Fruit fly (Drosophila melanogaster) whole organism, embryonic: ENCODE data around the gene Cad88C.

Experiments used
- Adf1 ChIP-seq: fragments of 200-800 bp; sonication (Bioruptor generic); IDR thresholded peaks from 2 replicates; pipeline ENCODE4 v1.3.6; 2022; ENCODE audit warnings: missing biosample characterization, missing genetic modification characterization
- BEAF-32 ChIP-seq: fragments of 200-800 bp; sonication (Bioruptor generic); optimal IDR thresholded peaks from 3 replicates; lab custom pipeline; 2017; ENCODE audit warnings: missing biosample characterization, missing genetic modification characterization, mild to moderate bottlenecking, moderate library complexity, missing genetic modification reagents
- Bdp1 ChIP-seq: fragments of 200-800 bp; sonication (Bioruptor generic); optimal IDR thresholded peaks from 3 replicates; lab custom pipeline; 2016; ENCODE audit warnings: missing biosample characterization, missing genetic modification characterization
- CG10366 ChIP-seq: fragments of 200-800 bp; sonication (Bioruptor generic); IDR thresholded peaks from 2 replicates; pipeline ENCODE4 v1.3.6; 2022; ENCODE audit warnings: missing biosample characterization, missing genetic modification characterization
- CG10979 ChIP-seq: fragments of 200-800 bp; sonication (Bioruptor generic); optimal IDR thresholded peaks from 2 replicates; lab custom pipeline; 2018; ENCODE audit warnings: missing biosample characterization, mild to moderate bottlenecking, missing genetic modification characterization, moderate library complexity
- CG11085 ChIP-seq: fragments of 200-800 bp; sonication (Bioruptor generic); IDR thresholded peaks from 2 replicates; pipeline ENCODE4 v1.3.6; 2022; ENCODE audit warnings: missing biosample characterization, missing genetic modification characterization
- CG12744 ChIP-seq: fragments of 200-800 bp; sonication (Bioruptor generic); optimal IDR thresholded peaks from 2 replicates; lab custom pipeline; 2016; ENCODE audit warnings: missing biosample characterization, missing genetic modification characterization
- CG14050 ChIP-seq: fragments of 200-800 bp; sonication (Bioruptor generic); IDR thresholded peaks from 3 replicates; pipeline ENCODE4 v1.3.6; 2022; ENCODE audit warnings: missing biosample characterization, missing genetic modification characterization
- CG15514 ChIP-seq: fragments of 200-800 bp; sonication (Bioruptor generic); optimal IDR thresholded peaks from 3 replicates; lab custom pipeline; 2017; ENCODE audit warnings: missing biosample characterization, missing genetic modification characterization, mild to moderate bottlenecking, moderate library complexity, missing genetic modification reagents
- CG16779 ChIP-seq: fragments of 200-800 bp; sonication (Bioruptor generic); IDR thresholded peaks from 2 replicates; pipeline ENCODE4 v1.3.6; 2022; ENCODE audit warnings: missing biosample characterization, missing genetic modification characterization
- CG2116 ChIP-seq: fragments of 200-800 bp; sonication (Bioruptor generic); optimal IDR thresholded peaks from 3 replicates; lab custom pipeline; 2018; ENCODE audit warnings: missing biosample characterization, mild to moderate bottlenecking, missing genetic modification characterization
- CG32772 ChIP-seq: fragments of 200-800 bp; sonication (Bioruptor generic); IDR thresholded peaks from 2 replicates; pipeline ENCODE4 v1.3.6; 2022; ENCODE audit warnings: missing biosample characterization, missing genetic modification characterization
- CG33213 ChIP-seq: fragments of 200-800 bp; sonication (Bioruptor generic); optimal IDR thresholded peaks from 3 replicates; lab custom pipeline; 2016; ENCODE audit warnings: missing biosample characterization, missing genetic modification characterization
- CG33557 ChIP-seq: fragments of 200-800 bp; sonication (Bioruptor generic); optimal IDR thresholded peaks from 2 replicates; lab custom pipeline; 2019; ENCODE audit warnings: missing biosample characterization, mild to moderate bottlenecking, missing genetic modification characterization, moderate library complexity
- CG3847 ChIP-seq: fragments of 200-800 bp; sonication (Bioruptor generic); IDR thresholded peaks from 2 replicates; pipeline ENCODE4 v1.3.6; 2022; ENCODE audit warnings: missing biosample characterization, missing genetic modification characterization
- CG4282 ChIP-seq: fragments of 200-800 bp; sonication (Bioruptor generic); optimal IDR thresholded peaks from 2 replicates; lab custom pipeline; 2016; ENCODE audit warnings: missing biosample characterization, missing genetic modification characterization
- CG8281 ChIP-seq: fragments of 200-800 bp; sonication (Bioruptor generic); optimal IDR thresholded peaks from 2 replicates; lab custom pipeline; 2018; ENCODE audit warnings: missing biosample characterization, mild to moderate bottlenecking, missing genetic modification characterization, moderate library complexity
- CG8765 ChIP-seq: fragments of 200-800 bp; sonication (Bioruptor generic); IDR thresholded peaks from 2 replicates; pipeline ENCODE4 v1.3.6; 2022; ENCODE audit warnings: missing biosample characterization, missing genetic modification characterization
- CG8944 ChIP-seq: fragments of 200-800 bp; sonication (Bioruptor generic); optimal IDR thresholded peaks from 3 replicates; lab custom pipeline; 2016; ENCODE audit warnings: missing biosample characterization, missing genetic modification characterization
- CTCF ChIP-seq: fragments of 200-800 bp; sonication (Bioruptor generic); optimal IDR thresholded peaks from 2 replicates; lab custom pipeline; 2017; ENCODE audit warnings: missing biosample characterization, mild to moderate bottlenecking, missing genetic modification characterization, moderate library complexity
- Chrac-16 ChIP-seq: fragments of 200-800 bp; sonication (Bioruptor generic); optimal IDR thresholded peaks from 3 replicates; lab custom pipeline; 2016; ENCODE audit warnings: missing biosample characterization, missing genetic modification characterization
- CrebB ChIP-seq: fragments of 200-800 bp; sonication (Bioruptor generic); optimal IDR thresholded peaks from 3 replicates; lab custom pipeline; 2018; ENCODE audit warnings: missing biosample characterization, mild to moderate bottlenecking, missing genetic modification characterization
- D19B ChIP-seq: fragments of 200-800 bp; sonication (Bioruptor generic); optimal IDR thresholded peaks from 2 replicates; lab custom pipeline; 2017; ENCODE audit warnings: missing biosample characterization, mild to moderate bottlenecking, missing genetic modification characterization
- Dbx ChIP-seq: fragments of 200-800 bp; sonication (Bioruptor generic); IDR thresholded peaks from 3 replicates; pipeline ENCODE4 v1.3.6; 2022; ENCODE audit warnings: missing biosample characterization, missing genetic modification characterization
- HLH4C ChIP-seq: fragments of 200-800 bp; sonication (Bioruptor generic); IDR thresholded peaks from 3 replicates; pipeline ENCODE4 v1.3.6; 2022; ENCODE audit warnings: missing biosample characterization, missing genetic modification characterization; ENCODE audit not compliant: partially characterized antibody
- Lhr ChIP-seq: fragments of 200-800 bp; sonication (Bioruptor generic); optimal IDR thresholded peaks from 3 replicates; lab custom pipeline; 2017; ENCODE audit warnings: mild to moderate bottlenecking, missing biosample characterization, missing genetic modification reagents, missing genetic modification characterization
- MBD-R2 ChIP-seq: fragments of 200-800 bp; sonication (Bioruptor generic); IDR thresholded peaks from 2 replicates; pipeline ENCODE4 v1.3.6; 2022; ENCODE audit warnings: missing biosample characterization, missing genetic modification characterization
- MESR4 ChIP-seq: fragments of 200-800 bp; sonication (Bioruptor generic); optimal IDR thresholded peaks from 2 replicates; lab custom pipeline; 2018; ENCODE audit warnings: missing biosample characterization, mild to moderate bottlenecking, missing genetic modification characterization, moderate library complexity
- Meics ChIP-seq: fragments of 200-800 bp; sonication (Bioruptor generic); optimal IDR thresholded peaks from 2 replicates; lab custom pipeline; 2017; ENCODE audit warnings: missing biosample characterization, mild to moderate bottlenecking, missing genetic modification characterization
- NFAT ChIP-seq: fragments of 200-800 bp; sonication (Bioruptor generic); IDR thresholded peaks from 2 replicates; pipeline ENCODE4 v1.3.6; 2022; ENCODE audit warnings: missing biosample characterization, missing genetic modification characterization
- Rx ChIP-seq: fragments of 200-800 bp; sonication (Bioruptor generic); IDR thresholded peaks from 2 replicates; pipeline ENCODE4 v1.3.6; 2022; ENCODE audit warnings: missing biosample characterization, missing genetic modification characterization
- Scr ChIP-seq: fragments of 200-800 bp; sonication (Bioruptor generic); IDR thresholded peaks from 2 replicates; pipeline ENCODE4 v1.3.6; 2022; ENCODE audit warnings: missing biosample characterization, missing genetic modification characterization; ENCODE audit not compliant: partially characterized antibody
- Tbp ChIP-seq: fragments of >200 bp; optimal IDR thresholded peaks from 2 replicates; lab custom pipeline; 2018; ENCODE audit warnings: missing biosample characterization, missing genetic modification characterization
- amos ChIP-seq: fragments of 200-800 bp; sonication (Bioruptor generic); IDR thresholded peaks from 2 replicates; pipeline ENCODE4 v1.3.6; 2022; ENCODE audit warnings: missing biosample characterization, missing genetic modification characterization; ENCODE audit not compliant: partially characterized antibody
- btn ChIP-seq: fragments of 200-800 bp; sonication (Bioruptor generic); optimal IDR thresholded peaks from 2 replicates; lab custom pipeline; 2016; ENCODE audit warnings: missing biosample characterization, missing genetic modification characterization
- crc ChIP-seq: fragments of 200-800 bp; sonication (Bioruptor generic); optimal IDR thresholded peaks from 2 replicates; lab custom pipeline; 2016; ENCODE audit warnings: missing biosample characterization, missing genetic modification characterization
- dm ChIP-seq: fragments of 200-800 bp; sonication (Bioruptor generic); optimal IDR thresholded peaks from 3 replicates; lab custom pipeline; 2016; ENCODE audit warnings: missing biosample characterization, missing genetic modification characterization
- gro ChIP-seq: fragments of 200-800 bp; sonication (Bioruptor generic); optimal IDR thresholded peaks from 2 replicates; lab custom pipeline; 2016; ENCODE audit warnings: missing biosample characterization, missing genetic modification characterization
- jumu ChIP-seq: fragments of 200-800 bp; sonication (Bioruptor generic); optimal IDR thresholded peaks from 3 replicates; lab custom pipeline; 2016; ENCODE audit warnings: missing biosample characterization, missing genetic modification characterization
- ken ChIP-seq: fragments of 200-800 bp; sonication (Bioruptor generic); IDR thresholded peaks from 3 replicates; pipeline ENCODE4 v1.3.6; 2022; ENCODE audit warnings: missing biosample characterization, missing genetic modification characterization
- mam ChIP-seq: fragments of 200-800 bp; sonication (Bioruptor generic); optimal IDR thresholded peaks from 3 replicates; lab custom pipeline; 2016; ENCODE audit warnings: missing biosample characterization, missing genetic modification characterization
- nerfin-1 ChIP-seq: fragments of 200-800 bp; sonication (Bioruptor generic); optimal IDR thresholded peaks from 3 replicates; lab custom pipeline; 2019; ENCODE audit warnings: missing biosample characterization, mild to moderate bottlenecking, missing genetic modification characterization, moderate library complexity
- nmo ChIP-seq: fragments of 200-800 bp; sonication (Bioruptor generic); optimal IDR thresholded peaks from 2 replicates; lab custom pipeline; 2018; ENCODE audit warnings: missing biosample characterization, mild to moderate bottlenecking, missing genetic modification characterization, moderate library complexity
- pb ChIP-seq: fragments of 200-800 bp; sonication (Bioruptor generic); optimal IDR thresholded peaks from 3 replicates; lab custom pipeline; 2016; ENCODE audit warnings: missing biosample characterization, missing genetic modification characterization
- phol ChIP-seq: fragments of 200-800 bp; sonication (Bioruptor generic); optimal IDR thresholded peaks from 3 replicates; lab custom pipeline; 2018; ENCODE audit warnings: missing biosample characterization, mild to moderate bottlenecking, missing genetic modification characterization, moderate library complexity
- pzg ChIP-seq: fragments of 200-800 bp; sonication (Bioruptor generic); optimal IDR thresholded peaks from 3 replicates; lab custom pipeline; 2018; ENCODE audit warnings: missing biosample characterization, mild to moderate bottlenecking, missing genetic modification characterization, moderate library complexity
- salm ChIP-seq: fragments of 200-800 bp; sonication (Bioruptor generic); optimal IDR thresholded peaks from 2 replicates; lab custom pipeline; 2018; ENCODE audit warnings: missing biosample characterization, mild to moderate bottlenecking, missing genetic modification characterization
- sens ChIP-seq: fragments of 200-800 bp; sonication (Bioruptor generic); peaks from one replicate; lab custom pipeline; 2016; ENCODE audit warnings: missing biosample characterization, missing genetic modification characterization
- sna ChIP-seq: fragments of 200-800 bp; sonication (Bioruptor generic); IDR thresholded peaks from 2 replicates; pipeline ENCODE4 v1.3.6; 2022; ENCODE audit warnings: missing biosample characterization, missing genetic modification characterization; ENCODE audit not compliant: partially characterized antibody
- stwl ChIP-seq: fragments of 200-800 bp; sonication (Bioruptor generic); optimal IDR thresholded peaks from 3 replicates; lab custom pipeline; 2018; ENCODE audit warnings: missing biosample characterization, mild to moderate bottlenecking, missing genetic modification characterization, moderate library complexity
- unc-4 ChIP-seq: fragments of 200-800 bp; sonication (Bioruptor generic); IDR thresholded peaks from 2 replicates; pipeline ENCODE4 v1.3.6; 2022; ENCODE audit warnings: missing biosample characterization, missing genetic modification characterization; ENCODE audit not compliant: partially characterized antibody
- zfh2 ChIP-seq: fragments of 200-800 bp; sonication (Bioruptor generic); optimal IDR thresholded peaks from 2 replicates; lab custom pipeline; 2016; ENCODE audit warnings: missing biosample characterization, missing genetic modification characterization

The Cad88C gene

DNA sequence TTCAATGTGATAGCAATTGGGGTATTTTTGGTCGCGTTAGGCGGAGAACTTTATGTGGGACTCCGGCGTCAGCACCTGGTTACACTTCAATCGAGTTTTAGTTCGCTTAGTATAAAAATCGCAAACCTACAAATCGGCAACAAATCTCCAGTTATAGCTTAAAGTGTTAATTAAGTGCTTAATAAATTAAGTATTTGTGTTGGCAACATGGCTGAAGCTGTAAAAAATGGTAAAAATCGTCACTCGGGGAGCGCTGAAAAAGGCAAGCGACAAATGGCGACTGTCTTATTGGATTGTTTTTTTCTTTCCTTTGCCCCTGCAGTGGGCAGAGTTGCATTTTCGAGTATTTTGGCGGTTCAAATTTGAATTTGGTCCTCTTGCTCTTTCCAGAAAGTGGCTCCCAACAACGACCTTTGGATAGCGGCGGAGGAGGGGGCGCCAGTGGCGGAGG lies 29.1 kb downstream of the Cad88C start, which contains the start of gene Hexim (continued):
- TF ChIP-seq Meics (GFP tag; lab: Kevin White, UChicago) = no peak
- no peak for TF ChIP-seq CG4282
- TF ChIP-seq CrebB = peak; percentile 1
- no peak for TF ChIP-seq CG11085 (GFP tag; lab: Robert Waterston, UW)
- TF ChIP-seq Lhr (GFP tag; lab: Kevin White, UChicago) = peak; percentile 16
- TF ChIP-seq CG8281 (tag; lab: Kevin White, UChicago) = no peak
- peak; percentile 33; the same call in 1 of the 2 replicates for TF ChIP-seq MBD-R2 (GFP tag; lab: Robert Waterston, UW)
- no peak for TF ChIP-seq sna
- TF ChIP-seq HLH4C (GFP tag; lab: Robert Waterston, UW) = no peak
- TF ChIP-seq nmo (GFP tag; lab: Kevin White, UChicago) = peak; percentile 56
- TF ChIP-seq CG33213 = peak; percentile 12
- TF ChIP-seq Bdp1 (GFP tag; lab: Kevin White, UChicago) = no peak
- TF ChIP-seq Adf1 = no peak
- TF ChIP-seq CG10979 (tag; lab: Kevin White, UChicago) = peak; percentile 0
- TF ChIP-seq CG14050 = no peak
- peak; percentile 41 for TF ChIP-seq CTCF (GFP tag; lab: Kevin White, UChicago)
- no peak for TF ChIP-seq Dbx
- no peak for TF ChIP-seq crc (GFP tag; lab: Kevin White, UChicago)
- TF ChIP-seq gro (GFP tag; lab: Kevin White, UChicago) = peak; percentile 57
- no peak for TF ChIP-seq mam (GFP tag; lab: Kevin White, UChicago)
- TF ChIP-seq NFAT (GFP tag; lab: Robert Waterston, UW) = no peak
- peak; percentile 16 for TF ChIP-seq CG33557 (GFP tag; lab: Kevin White, UChicago)
- no peak for TF ChIP-seq Chrac-16 (GFP tag; lab: Kevin White, UChicago)
- no peak for TF ChIP-seq dm (GFP tag; lab: Kevin White, UChicago)
- no peak for TF ChIP-seq CG8944 (GFP tag; lab: Kevin White, UChicago)
- TF ChIP-seq BEAF-32 = peak; percentile 48
- no peak for TF ChIP-seq CG8765 (GFP tag; lab: Robert Waterston, UW)
- no peak for TF ChIP-seq pb (GFP tag; lab: Kevin White, UChicago)
- peak; percentile 44 for TF ChIP-seq stwl (tag; lab: Kevin White, UChicago)
- 0 out of 2 replicates have a peak, but pooled peaks have one; percentile 32 for TF ChIP-seq amos (GFP tag; lab: Robert Waterston, UW)
- TF ChIP-seq D19B = no peak
- no peak for TF ChIP-seq Tbp (GFP tag; lab: Kevin White, UChicago)
- TF ChIP-seq zfh2 (GFP tag; lab: Kevin White, UChicago) = no peak
- peak; percentile 45; the same call in 1 of the 2 replicates for TF ChIP-seq CG32772
- no peak for TF ChIP-seq CG12744 (GFP tag; lab: Kevin White, UChicago)
- TF ChIP-seq unc-4 (GFP tag; lab: Robert Waterston, UW) = peak; percentile 43; the same call in 1 of the 2 replicates
- peak; percentile 44 for TF ChIP-seq CG3847
- TF ChIP-seq CG10366 (GFP tag; lab: Robert Waterston, UW) = no peak
- peak; percentile 70 for TF ChIP-seq CG15514 (GFP tag; lab: Kevin White, UChicago)
- TF ChIP-seq jumu = no peak
- TF ChIP-seq salm (tag; lab: Kevin White, UChicago) = no peak
- peak; percentile 87 for TF ChIP-seq sens (GFP tag; lab: Kevin White, UChicago)
- no peak for TF ChIP-seq CG16779 (GFP tag; lab: Robert Waterston, UW)
- TF ChIP-seq ken (GFP tag; lab: Robert Waterston, UW) = no peak
- peak; percentile 95 for TF ChIP-seq phol (tag; lab: Kevin White, UChicago)
- TF ChIP-seq btn = no peak
- peak; percentile 99 for TF ChIP-seq CG2116
- TF ChIP-seq nerfin-1 (tag; lab: Kevin White, UChicago) = peak; percentile 27
- no peak for TF ChIP-seq Rx (GFP tag; lab: Robert Waterston, UW)
- TF ChIP-seq Scr (GFP tag; lab: Robert Waterston, UW) = no peak
- peak; percentile 84 for TF ChIP-seq pzg (GFP tag; lab: Kevin White, UChicago)
- TF ChIP-seq MESR4 (GFP tag; lab: Kevin White, UChicago) = peak; percentile 88
